Worm (Caenorhabditis elegans) whole organism, L2 larva: Measurements from ENCODE around the gene cht-2.
A peak's percentile ranks its signal among the peaks of the same experiment; 100 is the strongest.

Source experiments
- dmd-4 ChIP-seq: sonication (generic microtip); optimal IDR thresholded peaks from 2 replicates; lab custom pipeline; 2017; ENCODE audit warnings: missing biosample characterization, missing genetic modification characterization
- fos-1 ChIP-seq: fragments of 150-350 bp; optimal IDR thresholded peaks from 2 replicates; lab custom pipeline; 2014; ENCODE audit warnings: missing biosample characterization, missing genetic modification characterization
- nhr-11 ChIP-seq: fragments of 150-350 bp; optimal IDR thresholded peaks from 2 replicates; lab custom pipeline; 2014; ENCODE audit warnings: missing biosample characterization, missing genetic modification characterization

DNA sequence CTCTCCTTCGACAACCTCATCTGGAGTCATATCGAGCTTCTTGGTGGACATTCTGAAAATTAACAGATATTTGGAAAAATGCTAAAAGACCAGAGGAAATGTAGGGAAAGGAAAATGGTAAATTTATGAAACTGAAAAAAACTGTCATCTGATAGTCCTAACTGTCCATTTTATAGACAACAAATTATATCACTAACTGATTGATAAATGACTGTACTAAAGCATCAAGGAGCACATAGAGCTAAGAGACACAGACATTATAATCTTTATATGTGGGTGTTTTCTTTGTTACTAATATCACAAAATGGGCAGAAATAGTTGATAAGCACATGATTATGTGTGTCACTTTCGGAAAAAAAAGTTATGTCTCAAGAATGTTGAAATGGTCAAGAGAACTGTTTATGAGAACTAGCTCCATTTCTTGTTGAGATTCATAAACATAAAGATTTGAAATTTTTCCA is 46.1 kb downstream of the cht-2 start, which contains the start of gene F54C9.3:
- TF ChIP-seq dmd-4 (tag; lab: Kevin White, UChicago), result no peak
- TF ChIP-seq nhr-11 (tag; lab: Kevin White, UChicago), result no peak
- TF ChIP-seq fos-1 (tag; lab: Kevin White, UChicago), result peak; percentile 98
